Fruit fly (Drosophila melanogaster): ENCODE measurements around the gene wake.

wake gene

DNA sequence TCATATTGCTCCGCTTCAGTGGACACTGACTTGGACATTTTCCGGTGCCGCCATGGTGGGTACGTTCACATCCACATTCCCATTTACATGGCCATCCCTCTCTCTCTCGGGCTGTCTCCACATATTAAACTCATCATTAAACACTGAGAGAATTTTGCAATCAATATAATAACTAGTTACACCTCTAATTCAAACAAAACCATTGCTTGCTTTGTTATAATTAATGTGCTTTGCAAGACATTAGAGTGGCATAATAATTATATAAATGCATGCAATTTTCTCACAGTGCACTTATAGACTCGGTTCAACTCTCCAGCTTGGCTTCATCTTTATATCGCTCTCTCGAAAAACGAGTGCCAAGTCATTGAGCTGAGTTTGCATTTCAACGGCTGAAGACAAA, 14.9 kb upstream of the wake start:
- TF ChIP-seq ttk (optimal IDR thresholded peaks at IDR 0.05), result no peak
- TF ChIP-seq Myc (optimal IDR thresholded peaks at IDR 0.05), result no peak
- no peak for TF ChIP-seq insv (optimal IDR thresholded peaks at IDR 0.05)
- no peak for TF ChIP-seq psq (optimal IDR thresholded peaks at IDR 0.05)
- TF ChIP-seq Sin3A (optimal IDR thresholded peaks at IDR 0.05), result no peak
- no peak for TF ChIP-seq h (optimal IDR thresholded peaks at IDR 0.05)

DNA sequence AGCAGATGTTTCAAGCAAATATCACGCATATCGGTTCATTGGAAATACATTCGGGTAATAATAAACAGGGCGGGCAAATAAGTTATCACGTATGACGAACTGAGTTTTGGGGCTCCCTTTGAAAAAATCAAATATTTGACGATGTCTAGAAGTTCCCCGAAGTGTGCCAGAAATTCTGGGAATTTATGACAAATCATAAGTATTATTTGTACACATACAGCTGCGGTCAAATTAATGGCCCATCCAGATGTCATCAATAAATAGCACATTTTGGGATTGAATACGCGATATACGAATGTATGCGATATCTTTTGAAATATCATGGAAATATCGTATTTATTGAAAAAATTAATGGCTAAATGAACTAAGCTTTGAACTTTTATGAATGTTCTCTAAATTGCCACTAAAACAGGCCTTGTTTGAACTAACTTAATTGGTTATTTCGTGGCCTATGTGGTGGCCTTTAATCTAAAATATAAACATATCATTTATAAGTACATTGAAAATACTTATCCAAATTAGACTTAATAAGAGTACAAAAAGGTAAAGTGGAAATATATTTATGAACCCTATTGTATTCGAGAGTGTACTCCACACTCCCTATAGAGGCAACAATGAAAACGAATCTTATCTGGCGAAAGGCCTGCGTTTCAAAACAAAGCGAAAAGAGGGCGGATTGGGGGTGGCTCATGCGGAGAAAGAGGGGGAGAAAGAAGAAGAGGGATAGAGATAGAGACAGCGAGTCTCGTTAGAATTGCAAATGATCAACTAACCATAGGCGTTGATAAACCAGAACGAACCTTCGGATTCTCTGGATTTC, 13.9 kb upstream of the wake start:
- TF ChIP-seq insv (optimal IDR thresholded peaks at IDR 0.05), result no peak
- no peak for TF ChIP-seq ttk (optimal IDR thresholded peaks at IDR 0.05)
- no peak for TF ChIP-seq psq (optimal IDR thresholded peaks at IDR 0.05)
- no peak for TF ChIP-seq Sin3A (optimal IDR thresholded peaks at IDR 0.05)
- no peak for TF ChIP-seq Myc (optimal IDR thresholded peaks at IDR 0.05)
- TF ChIP-seq h (optimal IDR thresholded peaks at IDR 0.05), result no peak

DNA sequence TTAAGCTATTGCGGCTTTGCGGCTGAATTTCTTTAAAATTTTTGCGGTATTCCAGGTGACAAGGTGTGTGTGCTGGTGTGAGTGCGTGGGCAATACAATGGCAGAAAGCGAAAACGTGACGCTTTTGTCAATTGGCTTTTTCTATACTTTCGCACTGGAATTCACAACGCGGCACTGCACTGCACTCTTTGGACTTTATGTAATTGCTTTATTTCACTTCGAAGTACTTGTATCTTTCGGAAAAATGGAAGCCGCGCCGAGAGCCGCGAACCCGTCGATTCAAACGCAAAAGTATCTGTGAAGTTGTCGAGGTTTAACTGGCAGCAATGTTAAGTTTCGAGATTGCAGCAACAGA, 13.3 kb upstream of the wake start:
- TF ChIP-seq h (optimal IDR thresholded peaks at IDR 0.05) (no peak), Sin3A (optimal IDR thresholded peaks at IDR 0.05) (no peak), insv (optimal IDR thresholded peaks at IDR 0.05) (no peak), ttk (optimal IDR thresholded peaks at IDR 0.05) (no peak), psq (optimal IDR thresholded peaks at IDR 0.05) (no peak), Myc (optimal IDR thresholded peaks at IDR 0.05) (no peak)

DNA sequence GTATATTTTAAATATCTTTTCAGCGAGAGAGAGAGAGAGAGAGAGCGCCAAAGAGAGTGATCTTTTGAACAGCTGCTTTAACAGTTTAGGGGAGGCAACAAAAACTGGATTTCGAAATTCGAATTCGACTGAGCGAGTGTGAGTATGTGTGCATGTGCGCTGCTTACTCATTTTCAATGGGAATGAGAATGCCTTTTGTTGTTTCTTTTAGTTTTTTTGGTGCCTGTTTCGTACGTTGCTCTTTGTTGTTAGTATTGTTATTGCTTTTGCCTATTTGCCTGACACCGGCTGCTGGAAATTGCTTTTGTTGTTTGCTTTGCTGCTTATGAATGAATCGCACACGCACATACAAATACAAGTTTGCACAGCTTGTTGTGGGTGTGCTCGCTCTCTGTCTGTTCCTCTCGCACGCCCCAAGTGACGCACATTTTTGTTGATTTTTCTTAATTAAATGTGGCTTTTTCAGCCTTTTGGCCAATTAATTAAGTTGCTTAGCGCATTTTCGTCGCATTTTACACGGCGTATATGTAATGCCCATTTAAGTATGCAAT, 12.7 kb upstream of the wake start:
- TF ChIP-seq Myc (optimal IDR thresholded peaks at IDR 0.05) (no peak), ttk (optimal IDR thresholded peaks at IDR 0.05) (no peak), Sin3A (optimal IDR thresholded peaks at IDR 0.05) (no peak), insv (optimal IDR thresholded peaks at IDR 0.05) (no peak), h (optimal IDR thresholded peaks at IDR 0.05) (no peak), psq (optimal IDR thresholded peaks at IDR 0.05) (no peak)

DNA sequence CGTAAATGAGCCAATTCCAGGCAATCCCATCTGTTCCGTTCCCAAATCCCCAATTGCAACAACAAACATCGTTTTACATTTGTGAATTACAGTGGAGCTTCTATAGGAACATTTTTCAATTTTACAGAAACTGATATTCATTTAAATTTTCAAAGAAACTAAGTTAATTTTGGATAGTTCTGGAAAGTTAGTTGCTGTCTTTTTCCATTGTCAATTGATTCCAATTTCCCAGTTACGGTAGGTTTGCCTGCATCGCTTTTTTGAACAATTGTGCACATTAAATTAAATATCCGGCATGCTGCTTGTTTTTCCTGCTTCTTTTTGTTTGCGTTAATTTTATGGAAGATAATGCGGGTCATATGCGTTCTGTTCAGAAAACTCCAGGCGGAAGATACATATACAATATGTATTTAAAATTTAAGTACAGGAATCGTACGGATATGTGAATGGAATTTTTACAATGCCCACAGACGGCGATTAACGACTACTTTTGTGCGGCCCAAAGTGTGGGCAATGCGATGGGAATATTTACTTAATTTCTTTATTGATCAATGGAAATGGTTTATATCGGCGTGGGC, 11.6 kb upstream of the wake start:
- TF ChIP-seq ttk (optimal IDR thresholded peaks at IDR 0.05), result no peak
- TF ChIP-seq insv (optimal IDR thresholded peaks at IDR 0.05), result no peak
- TF ChIP-seq Myc (optimal IDR thresholded peaks at IDR 0.05), result no peak
- TF ChIP-seq h (optimal IDR thresholded peaks at IDR 0.05), result no peak
- TF ChIP-seq Sin3A (optimal IDR thresholded peaks at IDR 0.05), result no peak
- no peak for TF ChIP-seq psq (optimal IDR thresholded peaks at IDR 0.05)

DNA sequence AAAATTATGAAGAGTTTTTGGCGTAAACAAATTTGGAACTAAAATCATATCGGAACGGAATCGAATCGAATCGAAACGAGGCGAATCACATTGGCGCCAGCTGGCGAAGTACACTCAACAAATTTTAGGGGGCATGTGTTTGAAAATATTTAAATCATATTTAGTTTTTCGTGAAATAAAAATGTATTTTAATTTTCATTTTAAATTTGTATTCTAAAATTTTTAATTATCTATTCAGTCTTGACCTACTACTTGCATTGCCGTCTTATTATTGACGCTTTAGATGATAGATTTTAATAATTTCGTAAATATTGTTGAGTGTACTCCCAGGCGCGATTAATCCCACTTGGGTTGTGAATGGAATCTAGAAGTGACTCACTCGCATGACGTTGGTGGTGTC, 10.4 kb upstream of the wake start:
- TF ChIP-seq insv (optimal IDR thresholded peaks at IDR 0.05), result no peak
- TF ChIP-seq ttk (optimal IDR thresholded peaks at IDR 0.05), result no peak
- no peak for TF ChIP-seq psq (optimal IDR thresholded peaks at IDR 0.05)
- no peak for TF ChIP-seq h (optimal IDR thresholded peaks at IDR 0.05)
- TF ChIP-seq Myc (optimal IDR thresholded peaks at IDR 0.05), result no peak
- no peak for TF ChIP-seq Sin3A (optimal IDR thresholded peaks at IDR 0.05)

DNA sequence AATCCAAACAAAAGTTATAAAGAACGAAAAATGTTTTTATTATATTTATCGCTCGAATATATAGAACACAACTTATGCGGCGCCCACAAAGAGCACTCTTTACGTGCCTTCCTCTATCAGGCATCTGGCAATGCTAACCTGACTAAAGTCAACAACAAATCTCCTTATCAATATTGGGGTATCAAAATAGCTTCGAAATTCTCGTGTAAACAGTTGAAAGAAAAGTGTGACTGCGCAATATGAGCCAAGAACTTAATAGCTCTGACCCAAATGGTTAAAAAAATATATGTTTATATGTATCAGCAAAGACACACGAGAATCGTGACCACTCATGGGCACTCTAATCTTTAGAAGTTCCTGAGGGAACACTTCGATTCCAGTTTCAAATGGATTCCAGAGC, 8.5 kb upstream of the wake start:
- no peak for TF ChIP-seq Sin3A (optimal IDR thresholded peaks at IDR 0.05)
- TF ChIP-seq insv (optimal IDR thresholded peaks at IDR 0.05), result no peak
- TF ChIP-seq psq (optimal IDR thresholded peaks at IDR 0.05), result no peak
- TF ChIP-seq ttk (optimal IDR thresholded peaks at IDR 0.05), result no peak
- TF ChIP-seq h (optimal IDR thresholded peaks at IDR 0.05), result no peak
- TF ChIP-seq Myc (optimal IDR thresholded peaks at IDR 0.05), result no peak

DNA sequence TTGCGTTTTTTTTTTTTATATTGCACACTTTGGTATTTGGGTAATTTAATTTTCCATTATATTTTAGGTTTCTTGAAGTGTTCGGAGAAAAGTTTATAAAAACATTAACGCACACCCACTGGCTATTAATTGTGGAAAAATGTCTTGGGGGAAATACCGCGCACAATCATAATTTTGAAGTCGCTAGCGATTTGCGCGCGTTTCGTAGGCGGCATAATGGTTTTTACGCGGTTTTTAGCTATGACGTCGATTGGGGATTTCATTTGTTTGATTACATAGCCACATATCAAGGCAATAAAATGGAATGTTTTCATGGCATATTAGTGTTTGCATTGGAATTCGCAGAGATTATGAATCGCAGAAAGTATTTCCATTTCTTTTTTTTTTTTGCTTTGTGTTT, 7.4 kb upstream of the wake start:
- TF ChIP-seq Sin3A (optimal IDR thresholded peaks at IDR 0.05) (no peak), h (optimal IDR thresholded peaks at IDR 0.05) (no peak), psq (optimal IDR thresholded peaks at IDR 0.05) (no peak), Myc (optimal IDR thresholded peaks at IDR 0.05) (no peak), ttk (optimal IDR thresholded peaks at IDR 0.05) (no peak), insv (optimal IDR thresholded peaks at IDR 0.05) (no peak)

DNA sequence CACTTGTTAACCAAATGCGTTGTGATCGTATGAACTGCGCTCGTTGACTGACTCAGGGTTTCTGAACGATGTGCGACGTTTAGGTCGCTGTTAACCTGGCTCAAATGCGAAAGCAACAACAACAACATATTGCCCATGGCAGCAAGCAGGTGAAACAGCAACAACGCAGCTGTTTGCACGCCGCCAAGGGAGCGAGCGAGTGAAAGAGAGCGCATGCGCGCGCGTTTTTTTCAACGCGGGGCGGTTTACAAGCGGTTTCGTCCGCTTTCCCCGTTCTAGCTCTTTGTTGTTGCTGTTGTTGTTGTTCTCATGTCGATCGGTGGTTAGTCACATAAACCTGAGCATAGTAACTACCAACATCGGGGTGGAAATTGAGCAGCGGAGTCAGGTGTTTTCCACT, 6.6 kb upstream of the wake start:
- TF ChIP-seq h (optimal IDR thresholded peaks at IDR 0.05) (no peak), insv (optimal IDR thresholded peaks at IDR 0.05) (no peak), psq (optimal IDR thresholded peaks at IDR 0.05) (no peak), ttk (optimal IDR thresholded peaks at IDR 0.05) (no peak), Myc (optimal IDR thresholded peaks at IDR 0.05) (no peak), Sin3A (optimal IDR thresholded peaks at IDR 0.05) (no peak)

DNA sequence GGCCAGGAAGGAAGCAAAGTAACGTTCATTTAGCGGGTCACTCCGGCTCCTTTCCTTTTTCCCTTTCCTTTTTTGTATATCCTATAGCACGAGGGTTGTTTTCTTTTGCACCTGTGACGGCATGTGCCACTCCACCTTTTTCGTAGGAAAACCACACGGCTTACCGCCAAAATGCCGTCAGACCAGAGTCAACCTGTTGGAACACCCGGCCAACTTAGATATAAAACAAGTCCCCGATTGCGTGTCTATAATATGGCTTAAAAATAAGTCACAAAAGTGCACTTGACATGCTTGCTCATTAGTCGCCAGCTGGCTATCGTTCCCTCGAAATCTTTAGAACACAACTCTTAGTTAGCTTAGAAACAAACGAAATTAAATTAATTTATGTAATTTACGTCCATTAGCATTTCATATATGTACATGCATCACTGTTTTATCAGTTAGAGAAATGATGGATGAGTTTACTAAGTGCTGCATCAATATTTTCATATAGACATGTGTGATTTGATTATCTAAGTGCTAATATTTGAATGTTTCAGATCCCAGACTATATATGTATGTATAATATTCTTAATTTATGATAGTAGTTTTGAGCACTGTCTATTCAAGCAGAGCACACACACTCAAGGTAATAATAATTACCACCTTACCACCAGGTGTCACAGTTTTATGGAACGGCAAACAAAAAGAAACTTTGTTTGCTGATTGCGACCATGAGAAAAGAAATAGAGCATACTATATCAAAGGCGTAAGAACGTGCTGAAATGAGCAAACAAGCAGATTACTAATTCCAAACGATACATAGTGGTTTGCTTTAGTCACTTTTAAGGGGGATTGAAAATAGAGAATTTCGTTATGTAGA, 4.8 kb upstream of the wake start:
- no peak for TF ChIP-seq Myc (optimal IDR thresholded peaks at IDR 0.05)
- no peak for TF ChIP-seq insv (optimal IDR thresholded peaks at IDR 0.05)
- TF ChIP-seq psq (optimal IDR thresholded peaks at IDR 0.05), result no peak
- no peak for TF ChIP-seq ttk (optimal IDR thresholded peaks at IDR 0.05)
- TF ChIP-seq h (optimal IDR thresholded peaks at IDR 0.05), result no peak
- TF ChIP-seq Sin3A (optimal IDR thresholded peaks at IDR 0.05), result no peak

DNA sequence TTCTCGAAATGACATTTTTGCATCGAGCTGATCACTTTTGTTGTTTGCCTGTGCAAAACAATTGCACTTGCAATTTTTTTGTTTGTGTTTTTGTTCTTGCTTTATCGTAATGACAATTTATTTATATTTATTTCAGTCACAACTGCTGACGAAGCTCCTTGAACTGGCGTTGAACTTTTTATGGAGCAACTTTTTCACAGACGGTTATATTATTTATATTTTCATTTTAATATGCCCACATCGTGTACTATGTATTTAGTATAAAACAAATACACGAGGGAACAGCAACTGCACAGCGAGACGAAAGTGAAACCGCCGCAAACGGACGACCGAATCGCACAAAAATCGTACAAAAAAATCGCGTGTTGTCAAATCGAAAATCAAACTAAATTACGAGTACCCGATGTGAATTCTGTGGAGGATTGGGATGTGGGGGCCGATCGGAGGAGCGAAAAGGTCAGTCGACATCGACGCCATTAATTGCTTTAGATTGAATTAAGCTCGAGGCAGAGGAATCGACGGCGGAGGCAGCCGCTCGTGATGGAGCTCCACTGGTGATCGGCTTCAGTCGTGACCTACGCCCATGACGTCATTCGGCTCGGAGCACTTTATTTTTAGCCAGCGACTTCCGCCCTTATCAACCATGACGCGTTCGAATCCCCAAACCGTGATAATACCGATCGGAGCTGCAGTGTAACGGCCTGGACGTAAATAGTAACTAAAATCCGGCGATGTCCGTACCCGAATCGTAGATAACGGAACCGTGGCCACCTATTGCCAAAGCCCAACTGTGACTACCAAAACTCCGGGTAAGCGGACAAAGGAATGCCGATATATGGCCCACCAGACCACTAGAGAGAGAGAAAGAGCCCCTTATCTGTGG, 3.7 kb upstream of the wake start:
- no peak for TF ChIP-seq insv (optimal IDR thresholded peaks at IDR 0.05)
- TF ChIP-seq h (optimal IDR thresholded peaks at IDR 0.05), result no peak
- no peak for TF ChIP-seq psq (optimal IDR thresholded peaks at IDR 0.05)
- TF ChIP-seq Sin3A (optimal IDR thresholded peaks at IDR 0.05), result no peak
- TF ChIP-seq ttk (optimal IDR thresholded peaks at IDR 0.05), result no peak
- no peak for TF ChIP-seq Myc (optimal IDR thresholded peaks at IDR 0.05)

Data from Kc167 (cell line).